Fruit fly (Drosophila melanogaster): ENCODE results near the gene CG7376.

dm6 chr3L:6193556-6194114 lies 19.6 kb downstream of the CG7376 start:
- TF ChIP-seq CG7101 (tag; optimal IDR thresholded peaks at IDR 0.05) (no peak), cnc (optimal IDR thresholded peaks at IDR 0.05) (no peak), CG12768 (GFP tag; optimal IDR thresholded peaks at IDR 0.05) (no peak), ovo (GFP tag; optimal IDR thresholded peaks at IDR 0.05) (peak; percentile 21), CG11617 (GFP tag; optimal IDR thresholded peaks at IDR 0.05) (no peak), Mnt (GFP tag; optimal IDR thresholded peaks at IDR 0.05) (no peak)

Measured in whole organism, adult.